Worm (Caenorhabditis elegans) whole organism, late embryonic: ENCODE measurements around the gene acs-5.

ENCODE experiments used
- F13H6.1 ChIP-seq: sonication (generic microtip); optimal IDR thresholded peaks from 2 replicates; lab custom pipeline; 2016; ENCODE audit warnings: missing genetic modification characterization, missing compliant biosample characterization
- ceh-19 ChIP-seq: fragments of 200-800 bp; sonication (Bioruptor generic); optimal IDR thresholded peaks from 2 replicates; lab custom pipeline; 2018; ENCODE audit warnings: mild to moderate bottlenecking, missing genetic modification characterization, missing compliant biosample characterization
- nfya-1 ChIP-seq: sonication (generic microtip); optimal IDR thresholded peaks from 2 replicates; lab custom pipeline; 2017; ENCODE audit warnings: missing genetic modification characterization, mild to moderate bottlenecking, missing compliant biosample characterization, antibody characterized with exemption, moderate library complexity
- nhr-11 ChIP-seq: fragments of 150-350 bp; optimal IDR thresholded peaks from 2 replicates; lab custom pipeline; 2014; ENCODE audit warnings: missing biosample characterization, missing genetic modification characterization
- unc-86 ChIP-seq: sonication (generic microtip); optimal IDR thresholded peaks from 2 replicates; lab custom pipeline; 2016; ENCODE audit warnings: missing genetic modification characterization, missing compliant biosample characterization

- TF ChIP-seq nhr-11 (no peak), nfya-1 (tag; lab: Kevin White, UChicago) (no peak), ceh-19 (GFP tag; lab: Kevin White, UChicago) (no peak), F13H6.1 (tag; lab: Kevin White, UChicago) (no peak), unc-86 (tag; lab: Kevin White, UChicago) (no peak)
Observed at ce11 chrIII:13526702-13527101, 16.6 kb downstream of the acs-5 start.
